Worm (Caenorhabditis elegans): ENCODE data around the gene scl-18.

ce11 chrIV:11796818-11797217 lies 42.6 kb upstream of the scl-18 start:
- TF ChIP-seq Y56A3A.18 (GFP tag; IDR thresholded peaks at IDR 0.05) (no peak), Y95B8A.8 (GFP tag; IDR thresholded peaks at IDR 0.05) (no peak), ztf-25 (GFP tag; IDR thresholded peaks at IDR 0.05) (no peak), somi-1 (GFP tag; optimal IDR thresholded peaks at IDR 0.05) (no peak), ztf-22 (GFP tag; optimal IDR thresholded peaks at IDR 0.05) (no peak)

All from whole organism, young adult.